Fruit fly (Drosophila melanogaster) ovary, adult (tissue): ENCODE measurements around the gene Mp.
A peak's percentile ranks its signal among the peaks of the same experiment; 100 is the strongest.

Experiments
- CG17801 ChIP-seq: fragments of 200-800 bp; optimal IDR thresholded peaks from 2 replicates; lab custom pipeline; 2019; ENCODE audit warnings: missing biosample characterization, mild to moderate bottlenecking, missing genetic modification characterization, moderate library complexity; ENCODE audit not compliant: partially characterized antibody

Mp gene

DNA sequence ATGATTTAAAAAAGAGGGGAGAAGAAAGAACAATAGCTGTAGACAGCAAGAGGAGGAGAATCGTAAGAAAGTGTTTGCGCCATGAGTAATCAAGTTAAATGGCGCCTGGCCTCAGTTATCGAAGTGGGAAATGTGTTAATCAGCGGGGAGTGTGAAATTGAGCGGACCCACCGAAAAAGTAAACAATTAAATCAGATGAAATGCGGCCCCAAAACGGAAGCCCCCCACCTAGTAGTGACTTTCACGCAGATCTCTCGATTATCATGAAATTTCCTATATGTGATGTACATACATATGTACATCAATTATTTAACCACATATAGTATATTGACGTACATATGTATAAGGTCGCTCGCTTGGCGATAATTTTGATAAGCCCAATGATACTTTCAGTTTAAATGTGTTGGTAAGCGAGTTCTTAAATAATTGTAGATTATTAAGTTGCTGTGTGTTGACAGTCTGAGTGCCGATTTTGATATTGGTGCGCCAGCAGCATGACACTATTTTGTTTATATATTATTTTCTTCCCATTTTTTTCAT, 22.0 kb upstream of the Mp start:
- TF ChIP-seq CG17801 (GFP tag; lab: Kevin White, UChicago), result no peak

- no peak for TF ChIP-seq CG17801 (GFP tag; lab: Kevin White, UChicago)
These were observed 21.3 kb upstream of the Mp start for dm6 chr3L:6977391-6977790.

DNA sequence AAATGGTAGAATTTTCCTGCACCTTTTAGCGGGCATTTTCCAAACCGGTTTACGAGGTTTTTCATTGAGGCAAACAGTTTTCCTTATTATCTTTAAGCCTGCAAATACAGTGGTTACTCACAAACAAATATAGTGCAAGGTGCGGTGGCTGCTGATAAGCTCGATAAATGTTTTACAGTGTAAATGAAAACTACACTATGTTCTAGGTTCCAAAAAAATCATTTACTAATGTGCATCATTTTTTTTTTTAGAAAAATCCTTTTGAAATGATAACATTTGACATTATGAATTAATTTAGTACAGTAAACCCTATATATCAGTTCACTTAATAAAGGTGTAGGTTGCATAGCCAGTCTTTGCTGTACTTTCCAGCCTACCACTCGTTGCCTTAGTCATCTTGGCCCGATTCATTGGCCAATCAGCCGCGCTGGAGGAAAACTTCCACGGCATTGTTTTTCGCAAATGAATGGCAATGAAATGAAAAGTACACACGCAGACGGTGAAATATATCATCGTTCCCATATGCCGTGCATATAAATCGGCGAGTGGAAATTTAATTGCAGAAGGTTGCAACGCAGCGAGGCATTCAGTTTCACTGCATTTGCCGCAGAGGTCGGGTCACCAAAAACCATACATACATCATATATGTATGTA, 20.5 kb upstream of the Mp start:
- TF ChIP-seq CG17801 (GFP tag; lab: Kevin White, UChicago), result no peak

DNA sequence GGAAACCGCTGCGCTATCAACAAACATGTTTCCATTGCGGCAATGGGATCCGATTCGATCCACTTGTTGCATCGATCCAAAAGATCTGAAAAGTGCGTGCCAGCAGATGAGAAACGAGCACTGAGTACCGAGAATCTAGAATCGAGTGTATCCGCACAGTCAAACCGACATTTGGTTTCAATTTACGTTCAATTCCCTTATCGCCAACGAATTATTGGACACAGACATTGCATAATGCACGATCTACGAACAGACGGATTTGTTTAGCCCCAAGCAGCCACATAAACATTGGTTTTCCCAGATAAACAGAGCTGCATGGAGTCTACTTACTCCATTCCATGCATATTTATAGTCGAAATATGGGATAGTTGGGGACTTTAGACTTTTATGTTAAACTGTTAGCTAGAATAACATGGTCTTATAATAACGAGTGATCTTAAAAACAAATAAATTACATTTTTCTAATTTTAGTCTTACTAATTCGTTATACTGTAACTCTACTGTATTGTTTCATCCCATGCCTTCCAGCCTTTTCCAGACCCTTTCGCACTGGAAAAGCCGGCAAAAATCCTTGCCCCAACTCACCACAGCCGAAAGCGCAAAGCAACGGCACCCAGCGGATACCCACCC, 19.8 kb upstream of the Mp start:
- TF ChIP-seq CG17801 (GFP tag; lab: Kevin White, UChicago), result no peak

DNA sequence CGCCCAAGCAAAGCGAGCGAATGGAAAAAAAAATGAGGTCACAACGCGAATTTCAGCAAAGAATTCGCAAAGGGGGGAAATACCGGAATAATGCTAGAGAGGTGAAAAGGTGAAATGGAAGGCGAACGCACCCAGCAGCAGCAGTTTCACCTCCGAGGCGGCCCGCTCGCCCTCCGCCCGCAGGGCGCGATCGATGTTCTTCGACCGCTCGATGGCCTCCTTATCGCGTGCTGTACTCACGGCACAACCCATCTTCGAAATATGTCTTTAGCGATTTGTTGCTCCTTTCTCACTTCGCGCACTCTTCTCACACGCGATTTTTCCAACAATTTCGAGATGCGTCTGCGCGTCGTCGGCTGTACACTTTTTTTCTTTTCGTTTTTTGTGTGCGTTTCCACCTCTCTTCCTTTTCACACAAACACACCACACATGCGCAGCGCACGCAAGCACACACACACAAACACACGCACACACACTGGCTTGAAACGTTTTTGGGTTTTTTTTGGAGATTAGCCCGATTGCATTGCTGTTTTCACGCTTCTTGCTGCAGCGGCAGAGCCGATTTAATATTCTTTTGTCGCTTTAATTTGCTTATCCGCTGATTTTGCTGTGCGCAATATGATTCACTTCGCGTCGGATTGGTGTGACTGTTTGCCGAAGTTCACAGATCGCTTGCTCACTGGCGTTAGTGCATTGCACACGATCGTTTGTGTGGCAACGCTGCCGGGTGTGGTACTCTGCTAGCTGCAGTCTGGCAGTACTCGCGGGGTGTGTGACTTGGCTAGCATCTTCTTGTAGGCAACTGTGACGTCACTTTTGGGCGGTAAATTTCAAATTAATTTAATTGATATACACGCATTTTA, 19.0 kb upstream of the Mp start, which contains the start of gene Galphai:
Gene Galphai, minus strand, starts transcription at position 658 of the 863 bp plus-strand sequence.
- peak; percentile 49 for TF ChIP-seq CG17801 (GFP tag; lab: Kevin White, UChicago)

- no peak for TF ChIP-seq CG17801 (GFP tag; lab: Kevin White, UChicago)
These were observed 18.1 kb upstream of the Mp start for dm6 chr3L:6980553-6980952.

- no peak for TF ChIP-seq CG17801 (GFP tag; lab: Kevin White, UChicago)
These were observed 17.4 kb upstream of the Mp start for dm6 chr3L:6981109-6981741.

DNA sequence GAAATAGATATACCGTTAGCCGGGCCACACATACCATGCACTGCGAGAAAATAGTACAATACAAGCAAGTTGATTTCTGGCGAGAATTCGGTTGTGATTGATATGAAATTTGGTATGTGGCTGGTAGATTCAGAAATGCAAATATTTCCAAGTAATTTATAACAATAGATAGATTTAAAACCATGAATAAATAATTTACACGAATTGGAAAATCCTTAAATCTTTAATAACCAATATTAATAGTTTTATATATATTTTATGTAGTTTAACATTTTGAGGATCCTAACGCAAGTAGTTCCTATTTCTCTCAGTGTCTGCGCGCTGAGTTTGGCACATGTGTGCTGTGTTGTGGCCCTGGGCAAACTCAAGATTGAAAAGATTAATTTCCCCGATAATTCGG, 16.8 kb upstream of the Mp start:
- no peak for TF ChIP-seq CG17801 (GFP tag; lab: Kevin White, UChicago)

DNA sequence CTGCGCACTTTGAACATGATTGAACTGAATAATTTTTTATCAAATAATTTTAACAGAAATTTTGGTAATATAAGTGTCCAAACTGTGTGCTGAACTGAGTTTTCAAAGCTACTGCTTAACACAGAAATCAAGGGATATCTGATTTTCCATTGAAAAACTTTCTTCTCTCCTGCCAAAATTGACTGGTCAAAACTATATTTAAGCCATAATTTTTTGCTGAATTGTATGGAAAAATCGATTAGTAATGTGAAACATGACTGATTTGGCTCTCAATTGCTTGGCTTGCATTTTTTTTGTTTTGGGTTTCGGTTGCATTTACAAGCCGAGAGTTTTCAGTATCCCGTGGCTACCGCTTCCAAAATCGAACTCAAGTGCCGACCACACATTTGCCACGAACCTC, 14.2 kb upstream of the Mp start, which contains the start of the genes CG32388 and CG43439:
Gene CG32388, minus strand, starts transcription at position 101 of the 400 bp plus-strand sequence.
Gene CG43439, minus strand, starts transcription at position 101 of the 400 bp plus-strand sequence.
- TF ChIP-seq CG17801 (GFP tag; lab: Kevin White, UChicago), result no peak

- no peak for TF ChIP-seq CG17801 (GFP tag; lab: Kevin White, UChicago)
These were observed 9.6 kb upstream of the Mp start for dm6 chr3L:6988942-6989569.

DNA sequence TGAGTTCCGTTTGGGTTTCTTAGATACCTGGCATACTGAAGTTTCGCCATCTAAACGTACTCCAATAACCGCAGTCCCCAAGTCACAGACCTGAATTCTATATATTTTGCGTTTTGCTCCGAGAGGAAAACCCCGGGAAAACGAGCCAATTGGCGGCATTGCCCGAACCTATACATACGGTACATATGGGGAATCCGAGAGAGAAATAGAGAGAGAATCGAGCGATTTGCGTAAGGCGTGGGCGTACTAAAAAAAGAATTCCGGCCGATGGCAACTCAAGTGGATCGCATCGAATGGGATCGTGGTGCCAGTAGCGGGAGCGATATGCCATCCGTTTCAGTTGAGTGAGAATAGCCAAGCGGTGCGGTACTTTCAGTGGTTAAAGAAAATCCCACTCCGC, 8.4 kb upstream of the Mp start, which contains the start of gene bin:
Gene bin, plus strand, starts transcription at position 335 of the 400 bp plus-strand sequence.
- TF ChIP-seq CG17801 (GFP tag; lab: Kevin White, UChicago), result no peak

- no peak for TF ChIP-seq CG17801 (GFP tag; lab: Kevin White, UChicago)
These were observed 5.3 kb upstream of the Mp start for dm6 chr3L:6993350-6993749.

- TF ChIP-seq CG17801 (GFP tag; lab: Kevin White, UChicago), result no peak
These were observed 3.3 kb upstream of the Mp start for dm6 chr3L:6995364-6995749.

DNA sequence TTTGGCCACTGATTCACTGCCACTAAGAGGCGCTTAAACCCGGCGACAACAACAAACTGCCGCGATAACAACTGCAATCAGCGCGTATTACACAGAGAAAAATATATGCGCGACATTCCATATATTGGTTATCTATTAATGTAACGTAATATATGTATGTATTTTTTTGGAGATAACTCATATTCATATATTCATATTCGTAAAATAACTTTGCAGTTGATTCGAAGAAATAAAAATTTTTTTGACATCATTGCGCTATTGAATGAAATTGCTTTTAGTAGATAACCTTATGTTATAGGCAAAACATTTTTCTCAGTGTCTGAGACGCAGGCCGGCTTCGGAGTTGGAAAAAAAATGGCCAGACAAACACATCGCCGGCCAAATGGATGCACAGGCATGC, 1.7 kb upstream of the Mp start:
- TF ChIP-seq CG17801 (GFP tag; lab: Kevin White, UChicago), result no peak
